Fruit fly (Drosophila melanogaster): ENCODE results near the gene Kpc1.

- TF ChIP-seq Ets98B (GFP tag; IDR thresholded peaks at IDR 0.05) (no peak), CG34367 (tag; optimal IDR thresholded peaks at IDR 0.05) (no peak), D1 (tag; optimal IDR thresholded peaks at IDR 0.05) (no peak), CG10348 (GFP tag; IDR thresholded peaks at IDR 0.05) (no peak), Snoo (tag; optimal IDR thresholded peaks at IDR 0.05) (no peak)
Observed at dm6 chr3R:15148562-15148961, 47.4 kb downstream of the Kpc1 start.

Measured in whole organism, pupa.